Worm (Caenorhabditis elegans) whole organism, young adult: ENCODE measurements around the gene glb-2.

Experiments
- bed-2 ChIP-seq: fragments of 200-800 bp; sonication (Bioruptor generic); IDR thresholded peaks from 2 replicates; pipeline ENCODE4 v1.3.6; 2022; ENCODE audit warnings: missing genetic modification reagents, missing genetic modification characterization, missing compliant biosample characterization
- gei-17 ChIP-seq: fragments of 200-800 bp; sonication (Bioruptor generic); optimal IDR thresholded peaks from 2 replicates; lab custom pipeline; 2018; ENCODE audit warnings: mild to moderate bottlenecking, missing genetic modification characterization, missing compliant biosample characterization
- lin-40 ChIP-seq: sonication (generic microtip); optimal IDR thresholded peaks from 2 replicates; lab custom pipeline; 2016; ENCODE audit warnings: missing genetic modification characterization, mild to moderate bottlenecking, missing compliant biosample characterization, missing genotype, missing genetic modification reagents
- lin-54 ChIP-seq: fragments of 200-800 bp; sonication (Bioruptor generic); optimal IDR thresholded peaks from 2 replicates; lab custom pipeline; 2018; ENCODE audit warnings: mild to moderate bottlenecking, missing genetic modification characterization, missing compliant biosample characterization
- unc-62 ChIP-seq: fragments of 150-350 bp; optimal IDR thresholded peaks from 2 replicates; lab custom pipeline; 2014; ENCODE audit warnings: missing biosample characterization, missing genetic modification reagents, missing genetic modification characterization
- ztf-6 ChIP-seq: fragments of 200-800 bp; sonication (Bioruptor generic); IDR thresholded peaks from 2 replicates; pipeline ENCODE4 v1.3.6; 2022; ENCODE audit warnings: missing genetic modification reagents, missing genetic modification characterization, missing compliant biosample characterization

ce11 chrIV:7233566-7234014, 29.4 kb downstream of the glb-2 start:
- TF ChIP-seq bed-2 (GFP tag; lab: Robert Waterston, UW) = no peak
- TF ChIP-seq ztf-6 (GFP tag; lab: Robert Waterston, UW) = no peak
- no peak for TF ChIP-seq lin-40 (tag; lab: Kevin White, UChicago)
- TF ChIP-seq unc-62 (GFP tag; lab: Kevin White, UChicago) = no peak
- TF ChIP-seq lin-54 (GFP tag; lab: Kevin White, UChicago) = no peak
- no peak for TF ChIP-seq gei-17 (GFP tag; lab: Kevin White, UChicago)
